Worm (Caenorhabditis elegans) whole organism, L4/young adult: ENCODE results near the gene F01G12.18.

ENCODE experiments used
- W03F9.2 ChIP-seq: fragments of 150-350 bp; optimal IDR thresholded peaks from 2 replicates; lab custom pipeline; 2014; ENCODE audit warnings: missing biosample characterization, missing genetic modification characterization
- him-1 ChIP-seq: sonication (generic microtip); optimal IDR thresholded peaks from 2 replicates; lab custom pipeline; 2016; ENCODE audit warnings: missing genotype, missing genetic modification reagents, missing genetic modification characterization, missing compliant biosample characterization

DNA sequence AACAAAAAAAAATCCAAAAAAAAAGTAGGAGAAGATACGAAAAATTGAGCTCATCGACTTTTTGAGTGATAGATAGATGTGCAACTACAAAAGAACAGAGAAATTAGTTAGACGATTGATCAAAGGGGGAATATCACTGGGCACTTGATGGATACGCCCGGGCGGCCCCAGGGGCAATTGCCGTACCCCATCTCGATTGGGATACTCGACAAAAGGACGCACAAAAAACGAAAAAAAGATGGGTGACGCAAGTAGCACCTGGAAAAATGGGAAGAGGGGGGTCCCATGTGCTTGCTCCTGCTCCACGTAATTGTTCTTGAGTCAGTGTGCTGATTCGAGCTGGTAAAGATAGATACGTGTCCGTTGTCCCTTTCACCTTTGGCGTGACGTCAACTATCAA, 37.3 kb downstream of the F01G12.18 start:
- TF ChIP-seq him-1 (tag; lab: Kevin White, UChicago) (no peak), W03F9.2 (no peak)
